Worm (Caenorhabditis elegans) whole organism, mixed stage, embryonic: Measurements from ENCODE around the gene nhr-258.

Experiments used
- M03D4.4 ChIP-seq: sonication (generic microtip); optimal IDR thresholded peaks from 2 replicates; lab custom pipeline; 2017; ENCODE audit warnings: mild to moderate bottlenecking, missing genetic modification characterization, missing compliant biosample characterization
- bed-3 ChIP-seq: fragments of 200-800 bp; sonication (Bioruptor generic); optimal IDR thresholded peaks from 3 replicates; lab custom pipeline; 2018; ENCODE audit warnings: mild to moderate bottlenecking, missing genetic modification characterization, moderate library complexity, missing compliant biosample characterization
- blmp-1 ChIP-seq: fragments of 150-350 bp; optimal IDR thresholded peaks from 2 replicates; lab custom pipeline; 2014; ENCODE audit warnings: missing biosample characterization, missing genetic modification characterization
- ceh-39 ChIP-seq: fragments of 150-350 bp; optimal IDR thresholded peaks from 2 replicates; lab custom pipeline; 2014; ENCODE audit warnings: missing biosample characterization, missing genetic modification characterization
- ces-1 ChIP-seq: fragments of 150-350 bp; optimal IDR thresholded peaks from 2 replicates; lab custom pipeline; 2014; ENCODE audit warnings: missing biosample characterization, missing genetic modification reagents, missing genetic modification characterization
- cnd-1 ChIP-seq: fragments of 200-800 bp; sonication (Bioruptor generic); optimal IDR thresholded peaks from 2 replicates; lab custom pipeline; 2018; ENCODE audit warnings: mild to moderate bottlenecking, missing genetic modification characterization, missing compliant biosample characterization
- elt-3 ChIP-seq: fragments of 150-350 bp; optimal IDR thresholded peaks from 2 replicates; lab custom pipeline; 2014; ENCODE audit warnings: missing biosample characterization, missing genetic modification characterization
- flh-1 ChIP-seq: fragments of 200-800 bp; sonication (Bioruptor generic); optimal IDR thresholded peaks from 2 replicates; lab custom pipeline; 2018; ENCODE audit warnings: mild to moderate bottlenecking, missing genetic modification characterization, moderate library complexity, missing compliant biosample characterization
- ham-2 ChIP-seq: fragments of 200-800 bp; sonication (Bioruptor generic); optimal IDR thresholded peaks from 2 replicates; lab custom pipeline; 2018; ENCODE audit warnings: mild to moderate bottlenecking, missing genetic modification characterization, missing compliant biosample characterization
- lin-13 ChIP-seq: fragments of 150-350 bp; optimal IDR thresholded peaks from 2 replicates; lab custom pipeline; 2014; ENCODE audit warnings: missing biosample characterization, missing genetic modification characterization
- lin-32 ChIP-seq: fragments of 200-800 bp; sonication (Bioruptor generic); optimal IDR thresholded peaks from 2 replicates; lab custom pipeline; 2018; ENCODE audit warnings: mild to moderate bottlenecking, missing genetic modification characterization, missing compliant biosample characterization
- lsy-2 ChIP-seq: fragments of 150-350 bp; optimal IDR thresholded peaks from 2 replicates; lab custom pipeline; 2014; ENCODE audit warnings: missing biosample characterization, missing genetic modification characterization
- mep-1 ChIP-seq: fragments of 150-350 bp; optimal IDR thresholded peaks from 2 replicates; lab custom pipeline; 2017; ENCODE audit warnings: missing biosample characterization, missing genetic modification reagents, missing genetic modification characterization, inconsistent platforms
- mls-2 ChIP-seq: sonication (generic microtip); optimal IDR thresholded peaks from 2 replicates; lab custom pipeline; 2016; ENCODE audit warnings: mild to moderate bottlenecking, missing genetic modification characterization, moderate library complexity, missing compliant biosample characterization
- nhr-12 ChIP-seq: fragments of 150-350 bp; optimal IDR thresholded peaks from 2 replicates; lab custom pipeline; 2014; ENCODE audit warnings: missing biosample characterization, missing genetic modification characterization
- nhr-2 ChIP-seq: fragments of 150-350 bp; optimal IDR thresholded peaks from 2 replicates; lab custom pipeline; 2014; ENCODE audit warnings: missing biosample characterization, missing genetic modification characterization
- nhr-237 ChIP-seq: fragments of 150-350 bp; optimal IDR thresholded peaks from 2 replicates; lab custom pipeline; 2014; ENCODE audit warnings: missing biosample characterization, missing genetic modification characterization
- nhr-28 ChIP-seq: fragments of 150-350 bp; optimal IDR thresholded peaks from 2 replicates; lab custom pipeline; 2014; ENCODE audit warnings: missing biosample characterization, missing genetic modification characterization
- nhr-76 ChIP-seq: sonication (generic microtip); optimal IDR thresholded peaks from 2 replicates; lab custom pipeline; 2017; ENCODE audit warnings: missing biosample characterization, missing genetic modification characterization
- pha-4 ChIP-seq: fragments of 150-350 bp; optimal IDR thresholded peaks from 2 replicates; lab custom pipeline; 2018; ENCODE audit warnings: missing biosample characterization, missing genetic modification reagents, missing genetic modification characterization
- sem-2 ChIP-seq: fragments of 200-800 bp; sonication (Bioruptor generic); optimal IDR thresholded peaks from 2 replicates; lab custom pipeline; 2018; ENCODE audit warnings: mild to moderate bottlenecking, missing genetic modification characterization, missing compliant biosample characterization
- snpc-4 ChIP-seq: fragments of 150-350 bp; optimal IDR thresholded peaks from 2 replicates; lab custom pipeline; 2014; ENCODE audit warnings: missing biosample characterization, missing genetic modification characterization
- tbx-8 ChIP-seq: fragments of 200-800 bp; sonication (Bioruptor generic); optimal IDR thresholded peaks from 2 replicates; lab custom pipeline; 2018; ENCODE audit warnings: mild to moderate bottlenecking, missing genetic modification characterization, moderate library complexity, missing compliant biosample characterization
- unc-120 ChIP-seq: sonication (generic microtip); optimal IDR thresholded peaks from 2 replicates; lab custom pipeline; 2017; ENCODE audit warnings: missing genetic modification characterization, missing compliant biosample characterization; ENCODE audit not compliant: poor library complexity, severe bottlenecking
- unc-39 ChIP-seq: fragments of 150-350 bp; optimal IDR thresholded peaks from 2 replicates; lab custom pipeline; 2014; ENCODE audit warnings: missing biosample characterization, missing genetic modification characterization
- unc-62 ChIP-seq: fragments of 150-350 bp; optimal IDR thresholded peaks from 2 replicates; lab custom pipeline; 2014; ENCODE audit warnings: missing biosample characterization, missing genetic modification reagents, missing genetic modification characterization
- zip-8 ChIP-seq: fragments of 150-350 bp; optimal IDR thresholded peaks from 2 replicates; lab custom pipeline; 2014; ENCODE audit warnings: missing biosample characterization, missing genetic modification characterization
- ztf-11 ChIP-seq: fragments of 150-350 bp; optimal IDR thresholded peaks from 2 replicates; lab custom pipeline; 2014; ENCODE audit warnings: missing biosample characterization, missing genetic modification characterization

Gene nhr-258

DNA sequence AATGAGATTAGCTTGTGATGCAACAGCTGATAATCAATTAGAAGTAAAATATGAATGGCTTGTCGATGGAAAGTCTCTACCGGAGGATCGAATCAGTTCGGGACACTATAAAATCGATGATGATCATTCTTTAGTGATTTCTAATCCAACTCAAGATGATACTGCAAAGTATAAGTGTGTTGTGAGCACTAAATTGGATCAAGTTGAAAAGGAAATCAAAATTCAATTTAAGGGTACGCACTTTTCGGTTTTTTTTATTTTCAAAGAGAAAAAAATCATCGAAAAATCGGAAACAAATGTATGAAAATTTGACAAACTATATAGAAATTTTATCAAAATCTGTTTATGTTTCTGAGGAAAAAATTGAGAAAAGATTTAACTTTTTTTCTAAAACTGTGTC, 31.8 kb downstream of the nhr-258 start:
- TF ChIP-seq nhr-237 (tag; lab: Kevin White, UChicago) = no peak

- TF ChIP-seq cnd-1 (tag; lab: Kevin White, UChicago) (no peak), lin-13 (tag; lab: Kevin White, UChicago) (no peak), unc-62 (no peak), zip-8 (tag; lab: Kevin White, UChicago) (no peak), M03D4.4 (no peak), mep-1 (tag; lab: Kevin White, UChicago) (no peak), elt-3 (tag; lab: Kevin White, UChicago) (no peak), bed-3 (no peak), pha-4 (tag; lab: Kevin White, UChicago) (no peak), mls-2 (no peak), nhr-76 (tag; lab: Kevin White, UChicago) (no peak), unc-120 (no peak), snpc-4 (tag; lab: Kevin White, UChicago) (no peak), flh-1 (GFP tag; lab: Kevin White, UChicago) (no peak), ham-2 (GFP tag; lab: Kevin White, UChicago) (no peak), lsy-2 (tag; lab: Kevin White, UChicago) (no peak)
Observed at ce11 chrIV:8080166-8080565, 35.4 kb downstream of the nhr-258 start.

- no peak for TF ChIP-seq pha-4 (tag; lab: Kevin White, UChicago)
- TF ChIP-seq ces-1 (GFP tag; lab: Kevin White, UChicago) = peak; percentile 53
- no peak for TF ChIP-seq lsy-2 (tag; lab: Kevin White, UChicago)
- no peak for TF ChIP-seq nhr-28 (tag; lab: Kevin White, UChicago)
- TF ChIP-seq, all 35 proteins: peak for 1
Observed at ce11 chrIV:8080782-8081181, 36.0 kb downstream of the nhr-258 start.

- TF ChIP-seq unc-39 (tag; lab: Kevin White, UChicago) (no peak), zip-8 (tag; lab: Kevin White, UChicago) (no peak), nhr-2 (tag; lab: Kevin White, UChicago) (no peak), nhr-76 (tag; lab: Kevin White, UChicago) (no peak)
Observed at ce11 chrIV:8086552-8086951, 41.8 kb downstream of the nhr-258 start, which contains the start of gene nsy-7. nsy-7 (minus strand) TSS chrIV:8086652.

DNA sequence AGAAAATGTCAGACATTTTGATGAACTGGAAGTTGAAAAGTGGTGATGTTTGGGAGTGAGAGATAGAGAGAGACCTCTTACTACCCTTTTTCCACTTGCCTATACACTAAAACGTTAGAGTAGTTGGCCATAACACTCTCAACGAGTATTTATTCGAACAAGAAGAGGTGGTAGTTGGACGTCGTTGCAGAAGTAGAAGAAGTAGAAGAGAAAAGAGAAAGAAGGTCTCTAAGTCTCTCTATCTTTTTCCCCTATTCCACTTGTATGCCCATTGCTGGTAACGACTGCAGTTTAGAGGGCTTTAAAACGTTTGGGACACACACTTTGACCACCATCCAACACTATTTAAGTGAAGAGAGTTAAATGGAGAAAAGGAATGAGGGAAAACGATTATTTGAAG, 46.8 kb downstream of the nhr-258 start:
- TF ChIP-seq elt-3 (tag; lab: Kevin White, UChicago) (no peak), M03D4.4 (no peak), ceh-39 (tag; lab: Kevin White, UChicago) (no peak), blmp-1 (tag; lab: Kevin White, UChicago) (no peak), mep-1 (tag; lab: Kevin White, UChicago) (no peak), ztf-11 (tag; lab: Kevin White, UChicago) (no peak), ham-2 (GFP tag; lab: Kevin White, UChicago) (no peak), nhr-2 (tag; lab: Kevin White, UChicago) (no peak), nhr-12 (no peak), lin-13 (tag; lab: Kevin White, UChicago) (no peak), unc-62 (no peak), lsy-2 (tag; lab: Kevin White, UChicago) (no peak), lin-32 (no peak), cnd-1 (tag; lab: Kevin White, UChicago) (no peak), unc-39 (tag; lab: Kevin White, UChicago) (no peak), tbx-8 (GFP tag; lab: Kevin White, UChicago) (no peak), nhr-28 (tag; lab: Kevin White, UChicago) (no peak), sem-2 (GFP tag; lab: Kevin White, UChicago) (no peak), unc-120 (no peak)

ce11 chrIV:8096375-8096774, 51.6 kb downstream of the nhr-258 start:
- TF ChIP-seq ztf-11 (tag; lab: Kevin White, UChicago) (no peak), nhr-76 (tag; lab: Kevin White, UChicago) (no peak), pha-4 (tag; lab: Kevin White, UChicago) (no peak), ces-1 (GFP tag; lab: Kevin White, UChicago) (peak; percentile 75), mep-1 (tag; lab: Kevin White, UChicago) (no peak)
